Fruit fly (Drosophila melanogaster) whole organism, wandering third instar larva: ENCODE results near the gene Pkd2.

Source experiments
- CG9705 ChIP-seq: fragments of 200-800 bp; sonication (Bioruptor generic); optimal IDR thresholded peaks from 2 replicates; lab custom pipeline; 2018; ENCODE audit warnings: missing biosample characterization, mild to moderate bottlenecking, missing genetic modification characterization
- CrebA ChIP-seq: fragments of 200-800 bp; sonication (Bioruptor generic); optimal IDR thresholded peaks from 2 replicates; lab custom pipeline; 2016; ENCODE audit warnings: missing biosample characterization, mild to moderate bottlenecking, missing genetic modification characterization, borderline replicate concordance
- Dfd ChIP-seq: fragments of >200 bp; optimal IDR thresholded peaks from 2 replicates; lab custom pipeline; 2017; ENCODE audit warnings: missing biosample characterization, missing genetic modification characterization
- Dif ChIP-seq: fragments of 200-275, 200-300 bp; sonication (Bioruptor generic); optimal IDR thresholded peaks from 2 replicates; lab custom pipeline; 2018; ENCODE audit warnings: missing biosample characterization, missing genetic modification characterization; ENCODE audit not compliant: partially characterized antibody
- GATAd ChIP-seq: sonication (Bioruptor generic); optimal IDR thresholded peaks from 2 replicates; lab custom pipeline; 2016; ENCODE audit warnings: missing biosample characterization, missing genetic modification characterization
- Hr83 ChIP-seq: fragments of 200-300 bp; sonication (Bioruptor generic); optimal IDR thresholded peaks from 2 replicates; lab custom pipeline; 2016; ENCODE audit warnings: missing biosample characterization, mild to moderate bottlenecking, missing genetic modification characterization, moderate library complexity; ENCODE audit not compliant: poor library complexity, severe bottlenecking
- Myc ChIP-seq: fragments of >200 bp; optimal IDR thresholded peaks from 2 replicates; lab custom pipeline; 2017
- OdsH ChIP-seq: fragments of 200-800 bp; sonication (Bioruptor generic); optimal IDR thresholded peaks from 2 replicates; lab custom pipeline; 2016; ENCODE audit warnings: missing biosample characterization, mild to moderate bottlenecking, missing genetic modification characterization
- Rel ChIP-seq, 2 experiments: fragments of 200-800 bp; sonication (Bioruptor generic) in 1 of 2; optimal IDR thresholded peaks; 2 replicates in 1 of 2; 3 replicates in 1 of 2; lab custom pipeline; 2016 to 2019; ENCODE audit warnings: mild to moderate bottlenecking in 2 of 2, missing biosample characterization in 2 of 2, missing genetic modification characterization in 2 of 2, moderate library complexity in 1 of 2
- Sp1 ChIP-seq: fragments of 200-800 bp; sonication (Bioruptor generic); optimal IDR thresholded peaks from 3 replicates; lab custom pipeline; 2019; ENCODE audit warnings: missing biosample characterization, mild to moderate bottlenecking, missing genetic modification characterization, moderate library complexity
- Vsx2 ChIP-seq: fragments of 200-300, 225-300 bp; sonication (Bioruptor generic); optimal IDR thresholded peaks from 2 replicates; lab custom pipeline; 2018; ENCODE audit warnings: missing biosample characterization, missing genetic modification characterization; ENCODE audit not compliant: partially characterized antibody
- dsf ChIP-seq: sonication (Bioruptor generic); optimal IDR thresholded peaks from 2 replicates; lab custom pipeline; 2016; ENCODE audit warnings: missing biosample characterization, missing genetic modification characterization, borderline replicate concordance
- h ChIP-seq: fragments of 200-800 bp; sonication (Bioruptor generic); optimal IDR thresholded peaks from 3 replicates; lab custom pipeline; 2016; ENCODE audit warnings: missing biosample characterization, mild to moderate bottlenecking, missing genetic modification characterization
- psq ChIP-seq: fragments of 200-800 bp; sonication (Bioruptor generic); optimal IDR thresholded peaks from 3 replicates; lab custom pipeline; 2017; ENCODE audit warnings: missing biosample characterization, mild to moderate bottlenecking, missing genetic modification characterization, moderate library complexity
- rgr ChIP-seq: fragments of 200-800 bp; sonication (Bioruptor generic); optimal IDR thresholded peaks from 3 replicates; lab custom pipeline; 2016; ENCODE audit warnings: missing biosample characterization, mild to moderate bottlenecking, missing genetic modification characterization
- sage ChIP-seq: fragments of 200-800 bp; sonication (Bioruptor generic); optimal IDR thresholded peaks from 2 replicates; lab custom pipeline; 2016; ENCODE audit warnings: missing biosample characterization, mild to moderate bottlenecking, missing genetic modification characterization
- usp ChIP-seq: fragments of >200 bp; optimal IDR thresholded peaks from 2 replicates; lab custom pipeline; 2017; ENCODE audit warnings: missing biosample characterization, missing genetic modification characterization
- woc ChIP-seq: sonication (Bioruptor generic); optimal IDR thresholded peaks from 2 replicates; lab custom pipeline; 2016; ENCODE audit warnings: missing biosample characterization, mild to moderate bottlenecking, missing genetic modification characterization

The Pkd2 gene

DNA sequence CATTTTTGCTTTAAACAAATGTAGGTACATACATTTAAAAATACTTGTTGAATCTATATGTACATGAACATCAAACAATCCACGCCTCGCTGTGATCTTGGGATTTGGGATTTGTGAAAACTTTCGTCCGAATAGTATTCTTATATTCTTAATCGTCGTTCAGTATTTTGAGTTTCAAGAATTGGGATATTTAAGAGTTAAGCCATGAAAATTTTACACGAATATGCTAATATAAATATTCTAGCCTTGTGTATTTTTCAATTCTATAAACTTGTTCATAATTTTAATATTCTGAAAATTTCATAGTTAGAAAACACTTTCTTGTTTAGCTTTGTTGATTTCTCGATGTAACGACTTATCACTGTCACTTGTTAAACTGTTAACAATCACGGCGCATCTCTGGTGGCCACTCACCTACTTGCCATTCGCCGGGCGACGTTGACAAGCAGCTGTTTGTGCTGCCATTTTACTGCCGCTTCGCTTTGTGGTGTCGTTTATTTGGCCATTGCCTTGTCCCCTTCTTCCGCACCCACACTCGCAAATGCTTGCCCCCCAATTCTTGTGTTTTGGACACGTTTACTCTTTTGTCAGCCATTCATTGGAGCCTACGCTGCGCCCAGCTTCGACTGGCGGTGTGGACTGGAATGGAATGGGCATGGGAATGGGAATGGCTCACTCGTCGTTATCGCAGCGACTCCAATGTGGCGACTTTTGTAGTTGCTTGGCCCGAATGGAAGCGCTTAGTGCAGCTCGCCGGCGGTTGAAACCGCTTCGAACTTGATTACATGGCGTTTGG, 38.1 kb downstream of the Pkd2 start:
- TF ChIP-seq Vsx2 (GFP tag; lab: Kevin White, UChicago) (no peak), sage (no peak), woc (GFP tag; lab: Kevin White, UChicago) (peak; percentile 77), Dfd (GFP tag; lab: Kevin White, UChicago) (no peak), CG9705 (GFP tag; lab: Kevin White, UChicago) (no peak), Myc (peak; percentile 70), GATAd (GFP tag; lab: Kevin White, UChicago) (no peak), psq (GFP tag; lab: Kevin White, UChicago) (peak; percentile 98), Rel (GFP tag; optimal IDR thresholded peaks at IDR 0.05; lab: Kevin White, UChicago) (no peak), Rel (tag; optimal IDR thresholded peaks at IDR 0.05; lab: Kevin White, UChicago) (peak; percentile 45), Hr83 (GFP tag; lab: Kevin White, UChicago) (peak; percentile 34), rgr (peak; percentile 27)
- TF ChIP-seq, all 38 proteins: peak for 6

DNA sequence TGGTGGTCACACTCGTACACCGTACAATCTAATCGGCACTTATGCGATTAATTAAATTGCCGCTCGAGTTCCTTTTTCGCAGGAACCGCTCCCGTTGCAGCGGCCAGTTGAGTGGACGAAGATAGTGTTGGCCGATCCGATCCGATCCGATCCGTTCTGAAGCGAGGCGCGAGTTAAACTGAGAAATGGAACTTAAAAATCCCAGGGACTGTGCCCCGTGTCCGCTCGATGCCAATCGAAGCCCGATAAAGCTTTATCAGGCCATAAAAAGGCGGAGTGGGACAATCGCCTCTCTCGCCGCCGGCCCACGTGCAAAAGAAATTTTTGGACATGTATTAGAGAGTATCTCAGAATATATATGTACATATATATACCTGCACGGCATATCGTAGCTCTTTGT, 47.7 kb downstream of the Pkd2 start, which contains the start of gene Oatp33Ea:
Oatp33Ea (minus strand) TSS at position 182 of the 400 bp plus-strand sequence.
- TF ChIP-seq Dif (GFP tag; lab: Kevin White, UChicago), result no peak
- no peak for TF ChIP-seq Myc
- peak; percentile 52 for TF ChIP-seq CrebA (GFP tag; lab: Kevin White, UChicago)
- no peak for TF ChIP-seq dsf (GFP tag; lab: Kevin White, UChicago)
- TF ChIP-seq usp (GFP tag; lab: Kevin White, UChicago), result no peak
- no peak for TF ChIP-seq Sp1 (GFP tag; lab: Kevin White, UChicago)
- TF ChIP-seq psq (GFP tag; lab: Kevin White, UChicago), result no peak
- TF ChIP-seq Rel (GFP tag; optimal IDR thresholded peaks at IDR 0.05; lab: Kevin White, UChicago), result no peak
- peak; percentile 65 for TF ChIP-seq Rel (tag; optimal IDR thresholded peaks at IDR 0.05; lab: Kevin White, UChicago)
- TF ChIP-seq h (GFP tag; lab: Kevin White, UChicago), result peak; percentile 5

DNA sequence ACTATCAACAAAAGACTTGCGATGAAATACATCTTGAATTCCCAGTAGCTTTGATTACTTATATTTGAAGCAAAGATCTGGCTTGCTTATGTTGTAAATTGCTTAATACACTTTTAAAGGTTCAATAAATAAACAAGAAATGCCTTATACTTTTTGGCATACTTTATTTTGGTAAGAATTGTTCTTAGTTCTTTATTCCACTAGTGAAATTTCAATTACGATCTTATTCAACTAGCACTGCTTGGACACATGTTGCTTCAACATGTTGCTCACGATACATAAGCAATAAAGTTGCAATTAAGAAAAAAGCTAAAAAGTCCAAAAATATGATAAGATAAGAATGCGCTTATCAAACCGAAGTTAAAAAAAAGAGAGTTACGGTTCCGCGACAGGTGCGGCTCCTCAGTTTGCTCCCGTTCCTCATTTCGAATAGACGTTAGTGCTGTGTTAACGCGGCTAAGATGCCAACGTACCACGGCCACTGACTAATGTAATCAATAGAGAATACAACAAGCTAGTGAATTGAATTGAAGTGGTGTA, 50.1 kb downstream of the Pkd2 start, which contains the start of the genes CG5421 and Oatp33Eb:
CG5421 (minus strand) TSS at position 51 of the 540 bp plus-strand sequence.
Oatp33Eb (plus strand) TSS at position 403 of the 540 bp plus-strand sequence.
- TF ChIP-seq sage (peak; percentile 36), Sp1 (GFP tag; lab: Kevin White, UChicago) (peak; percentile 39), OdsH (GFP tag; lab: Kevin White, UChicago) (no peak)
